Fruit fly (Drosophila melanogaster): ENCODE results near the gene CG12316.

The CG12316 gene

DNA sequence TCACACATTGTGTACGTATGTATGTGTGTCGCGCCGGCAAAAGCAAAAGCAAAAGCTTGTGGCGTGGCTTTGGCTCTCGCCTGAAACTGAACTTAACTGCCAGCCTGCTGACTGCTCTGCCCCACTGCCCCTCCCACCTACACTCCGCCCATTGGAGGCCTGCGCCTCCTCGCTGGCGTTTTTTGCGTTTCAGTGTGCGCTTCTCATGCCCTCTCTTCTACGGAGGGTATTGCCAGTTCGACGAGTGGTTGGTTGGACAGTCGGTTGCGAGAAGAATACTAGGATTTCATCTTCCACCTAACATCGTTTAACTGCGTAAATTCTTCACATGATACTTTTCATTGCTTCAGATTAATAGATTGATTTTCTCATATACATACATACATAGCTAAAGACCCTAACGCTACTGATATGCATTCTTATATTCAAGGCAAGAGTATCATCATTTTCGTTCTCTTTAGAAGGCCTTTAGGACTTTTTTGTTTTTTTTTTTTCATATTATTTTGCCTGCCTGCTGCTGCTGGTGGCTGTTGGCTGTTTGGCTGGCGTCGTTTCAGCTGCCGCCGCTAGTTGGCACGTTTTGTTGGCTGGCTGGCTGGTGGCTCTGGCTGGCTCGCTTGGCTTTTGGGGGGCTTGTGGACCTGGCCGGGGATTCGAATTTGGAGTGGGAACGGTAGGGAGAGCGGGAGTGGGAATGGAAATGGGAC lies 31.7 kb downstream of the CG12316 start (continued):
- TF ChIP-seq CG17328 (GFP tag; IDR thresholded peaks at IDR 0.05): no peak
- peak; percentile 1 for TF ChIP-seq maf-S (GFP tag; optimal IDR thresholded peaks at IDR 0.05)
- no peak for TF ChIP-seq CG4820 (GFP tag; optimal IDR thresholded peaks at IDR 0.05)
- TF ChIP-seq da (GFP tag; optimal IDR thresholded peaks at IDR 0.05): no peak
- TF ChIP-seq vnd (GFP tag; IDR thresholded peaks at IDR 0.05; ENCODE audit: partially characterized antibody): no peak
- TF ChIP-seq BtbVII (GFP tag; optimal IDR thresholded peaks at IDR 0.05): peak; percentile 27
- TF ChIP-seq CG3065 (GFP tag; optimal IDR thresholded peaks at IDR 0.05): no peak
- TF ChIP-seq CG15269 (tag; optimal IDR thresholded peaks at IDR 0.05): peak; percentile 66
- no peak for TF ChIP-seq amos (GFP tag; IDR thresholded peaks at IDR 0.05; ENCODE audit: partially characterized antibody)
- peak; percentile 36 for TF ChIP-seq Myb (GFP tag; optimal IDR thresholded peaks at IDR 0.05)
- TF ChIP-seq Eip74EF (GFP tag; optimal IDR thresholded peaks at IDR 0.05): no peak
- TF ChIP-seq inv (GFP tag; IDR thresholded peaks at IDR 0.05; ENCODE audit: partially characterized antibody): no peak
- TF ChIP-seq CG8359 (GFP tag; optimal IDR thresholded peaks at IDR 0.05; ENCODE audit: borderline replicate concordance): no peak
- TF ChIP-seq CG12391 (tag; optimal IDR thresholded peaks at IDR 0.05): peak; percentile 62
- TF ChIP-seq sr (GFP tag; IDR thresholded peaks at IDR 0.05): no peak
- TF ChIP-seq CG13424 (tag; optimal IDR thresholded peaks at IDR 0.05): peak; percentile 70
- peak; percentile 75 for TF ChIP-seq CG7786 (GFP tag; optimal IDR thresholded peaks at IDR 0.05)
- no peak for TF ChIP-seq CG4707 (GFP tag; optimal IDR thresholded peaks at IDR 0.05)
- peak; percentile 47; the same call in 1 of the 2 replicates for TF ChIP-seq CG10366 (GFP tag; IDR thresholded peaks at IDR 0.05)
- TF ChIP-seq Hmx (GFP tag; optimal IDR thresholded peaks at IDR 0.05): no peak
- no peak for TF ChIP-seq CG17612 (GFP tag; IDR thresholded peaks at IDR 0.05)
- TF ChIP-seq her (GFP tag; optimal IDR thresholded peaks at IDR 0.05): peak; percentile 49
- TF ChIP-seq tup (GFP tag; optimal IDR thresholded peaks at IDR 0.05): no peak
- no peak for TF ChIP-seq Max (GFP tag; optimal IDR thresholded peaks at IDR 0.05)
- no peak for TF ChIP-seq br (optimal IDR thresholded peaks at IDR 0.05)
- TF ChIP-seq D (optimal IDR thresholded peaks at IDR 0.05): no peak
- TF ChIP-seq D (GFP tag; optimal IDR thresholded peaks at IDR 0.05): peak; percentile 6
- TF ChIP-seq sens-2 (GFP tag; IDR thresholded peaks at IDR 0.05): peak; percentile 44; the same call in 1 of the 2 replicates
- no peak for TF ChIP-seq Stat92E (GFP tag; optimal IDR thresholded peaks at IDR 0.05)
- TF ChIP-seq Dip3 (GFP tag; optimal IDR thresholded peaks at IDR 0.05): peak; percentile 38
- TF ChIP-seq CG12155 (GFP tag; optimal IDR thresholded peaks at IDR 0.05): peak; percentile 45
- TF ChIP-seq CG10543 (GFP tag; optimal IDR thresholded peaks at IDR 0.05): peak; percentile 39
- no peak for TF ChIP-seq CG31388 (GFP tag; optimal IDR thresholded peaks at IDR 0.05)
- peak; percentile 68 for TF ChIP-seq fu2 (GFP tag; optimal IDR thresholded peaks at IDR 0.05)
- TF ChIP-seq H15 (GFP tag; IDR thresholded peaks at IDR 0.05): 0 out of 3 replicates have a peak, but pooled peaks have one; percentile 16
- TF ChIP-seq fd64A (GFP tag; optimal IDR thresholded peaks at IDR 0.05): no peak
- peak; percentile 59 for TF ChIP-seq lbe (GFP tag; optimal IDR thresholded peaks at IDR 0.05)
- no peak for TF ChIP-seq eve (GFP tag; optimal IDR thresholded peaks at IDR 0.05)
- no peak for TF ChIP-seq CG10321 (GFP tag; IDR thresholded peaks at IDR 0.05)
- TF ChIP-seq gfzf (GFP tag; optimal IDR thresholded peaks at IDR 0.05): no peak
- 0 out of 2 replicates have a peak, but pooled peaks have one; percentile 3 for TF ChIP-seq CG13287 (GFP tag; IDR thresholded peaks at IDR 0.05; ENCODE audit: partially characterized antibody)
- TF ChIP-seq Ada2b (GFP tag; IDR thresholded peaks at IDR 0.05): no peak
- TF ChIP-seq CG12744 (GFP tag; optimal IDR thresholded peaks at IDR 0.05): no peak
- no peak for TF ChIP-seq NC2α (GFP tag; optimal IDR thresholded peaks at IDR 0.05)
- peak; percentile 63 for TF ChIP-seq gro (GFP tag; optimal IDR thresholded peaks at IDR 0.05)
- peak; percentile 2 for TF ChIP-seq Ets97D (GFP tag; optimal IDR thresholded peaks at IDR 0.05)
- TF ChIP-seq CG7556 (GFP tag; optimal IDR thresholded peaks at IDR 0.05): peak; percentile 81
- peak; percentile 44; the same call in 1 of the 2 replicates for TF ChIP-seq CG4404 (GFP tag; IDR thresholded peaks at IDR 0.05)
- peak; percentile 70 for TF ChIP-seq CG2678 (tag; optimal IDR thresholded peaks at IDR 0.05)
- no peak for TF ChIP-seq yki (optimal IDR thresholded peaks at IDR 0.05)
